Worm (Caenorhabditis elegans): ENCODE data around the gene K09H11.6.

DNA sequence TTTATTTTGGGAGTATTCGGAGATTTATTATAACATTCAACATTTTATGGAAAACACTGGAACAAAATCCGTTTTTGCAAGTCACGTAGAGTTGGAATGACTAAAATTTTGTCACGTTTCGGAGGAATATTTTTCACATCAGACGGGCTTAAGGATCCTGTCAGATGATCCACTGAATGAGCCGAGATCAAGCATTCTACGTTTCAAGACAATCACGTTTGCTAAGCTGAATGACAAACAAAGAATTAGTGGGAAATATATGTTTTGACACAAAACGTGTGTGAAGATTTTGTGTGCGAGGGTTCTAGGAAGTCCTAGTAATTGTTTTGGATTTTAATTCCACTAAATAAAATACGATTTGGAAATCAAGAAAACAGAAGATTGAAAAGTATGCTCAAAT lies 3.5 kb upstream of the K09H11.6 start:
- no peak for TF ChIP-seq skn-1 (tag; optimal IDR thresholded peaks at IDR 0.05)
- TF ChIP-seq ceh-82 (tag; optimal IDR thresholded peaks at IDR 0.05), result no peak
- TF ChIP-seq nhr-237 (tag; optimal IDR thresholded peaks at IDR 0.05), result no peak
- TF ChIP-seq ama-1 (optimal IDR thresholded peaks at IDR 0.05), result no peak
- TF ChIP-seq snpc-4 (tag; optimal IDR thresholded peaks at IDR 0.05), result no peak
- TF ChIP-seq lsy-12 (tag; optimal IDR thresholded peaks at IDR 0.05), result no peak
- no peak for TF ChIP-seq nhr-12 (tag; optimal IDR thresholded peaks at IDR 0.05)
- no peak for TF ChIP-seq fos-1 (tag; optimal IDR thresholded peaks at IDR 0.05)
- no peak for TF ChIP-seq unc-39 (tag; optimal IDR thresholded peaks at IDR 0.05)
- TF ChIP-seq daf-12 (tag; optimal IDR thresholded peaks at IDR 0.05), result no peak
- no peak for TF ChIP-seq nhr-11 (tag; optimal IDR thresholded peaks at IDR 0.05)

Measured in whole organism, L3 larva.